Fruit fly (Drosophila melanogaster) whole organism, wandering third instar larva: Measurements from ENCODE around the gene CG14174.

Experiments
- Abd-B ChIP-seq: fragments of >200 bp; optimal IDR thresholded peaks from 2 replicates; lab custom pipeline; 2017; ENCODE audit warnings: missing biosample characterization, missing genetic modification characterization
- CG32264 ChIP-seq: fragments of 200-800 bp; sonication (Bioruptor generic); optimal IDR thresholded peaks from 2 replicates; lab custom pipeline; 2016; ENCODE audit warnings: missing biosample characterization, missing genetic modification characterization
- CG9705 ChIP-seq: fragments of 200-800 bp; sonication (Bioruptor generic); optimal IDR thresholded peaks from 2 replicates; lab custom pipeline; 2018; ENCODE audit warnings: missing biosample characterization, mild to moderate bottlenecking, missing genetic modification characterization
- CrebA ChIP-seq: fragments of 200-800 bp; sonication (Bioruptor generic); optimal IDR thresholded peaks from 2 replicates; lab custom pipeline; 2016; ENCODE audit warnings: missing biosample characterization, mild to moderate bottlenecking, missing genetic modification characterization, borderline replicate concordance
- Dfd ChIP-seq: fragments of >200 bp; optimal IDR thresholded peaks from 2 replicates; lab custom pipeline; 2017; ENCODE audit warnings: missing biosample characterization, missing genetic modification characterization
- Dif ChIP-seq: fragments of 200-275, 200-300 bp; sonication (Bioruptor generic); optimal IDR thresholded peaks from 2 replicates; lab custom pipeline; 2018; ENCODE audit warnings: missing biosample characterization, missing genetic modification characterization; ENCODE audit not compliant: partially characterized antibody
- GATAd ChIP-seq: sonication (Bioruptor generic); optimal IDR thresholded peaks from 2 replicates; lab custom pipeline; 2016; ENCODE audit warnings: missing biosample characterization, missing genetic modification characterization
- HLH106 ChIP-seq: fragments of 200-800 bp; optimal IDR thresholded peaks from 3 replicates; lab custom pipeline; 2019; ENCODE audit warnings: missing biosample characterization, mild to moderate bottlenecking, missing genetic modification characterization, moderate library complexity
- Hnf4 ChIP-seq: fragments of 200-800 bp; sonication (Bioruptor generic); optimal IDR thresholded peaks from 2 replicates; lab custom pipeline; 2016; ENCODE audit warnings: missing biosample characterization, mild to moderate bottlenecking, missing genetic modification characterization
- Hr83 ChIP-seq: fragments of 200-300 bp; sonication (Bioruptor generic); optimal IDR thresholded peaks from 2 replicates; lab custom pipeline; 2016; ENCODE audit warnings: missing biosample characterization, mild to moderate bottlenecking, missing genetic modification characterization, moderate library complexity; ENCODE audit not compliant: poor library complexity, severe bottlenecking
- Jra ChIP-seq: sonication (Bioruptor generic); optimal IDR thresholded peaks from 2 replicates; lab custom pipeline; 2016; ENCODE audit warnings: missing biosample characterization, missing genetic modification characterization
- Mio ChIP-seq: sonication (Bioruptor generic); optimal IDR thresholded peaks from 2 replicates; lab custom pipeline; 2016; ENCODE audit warnings: missing biosample characterization, missing genetic modification characterization
- Myc ChIP-seq: fragments of >200 bp; optimal IDR thresholded peaks from 2 replicates; lab custom pipeline; 2017
- N ChIP-seq: fragments of >200 bp; optimal IDR thresholded peaks from 2 replicates; lab custom pipeline; 2018; ENCODE audit warnings: missing biosample characterization, missing external identifiers, missing genetic modification characterization
- OdsH ChIP-seq: fragments of 200-800 bp; sonication (Bioruptor generic); optimal IDR thresholded peaks from 2 replicates; lab custom pipeline; 2016; ENCODE audit warnings: missing biosample characterization, mild to moderate bottlenecking, missing genetic modification characterization
- Rel ChIP-seq, 2 experiments: fragments of 200-800 bp; sonication (Bioruptor generic) in 1 of 2; optimal IDR thresholded peaks; 2 replicates in 1 of 2; 3 replicates in 1 of 2; lab custom pipeline; 2016 to 2019; ENCODE audit warnings: mild to moderate bottlenecking in 2 of 2, missing biosample characterization in 2 of 2, missing genetic modification characterization in 2 of 2, moderate library complexity in 1 of 2
- Sp1 ChIP-seq: fragments of 200-800 bp; sonication (Bioruptor generic); optimal IDR thresholded peaks from 3 replicates; lab custom pipeline; 2019; ENCODE audit warnings: missing biosample characterization, mild to moderate bottlenecking, missing genetic modification characterization, moderate library complexity
- Vsx2 ChIP-seq: fragments of 200-300, 225-300 bp; sonication (Bioruptor generic); optimal IDR thresholded peaks from 2 replicates; lab custom pipeline; 2018; ENCODE audit warnings: missing biosample characterization, missing genetic modification characterization; ENCODE audit not compliant: partially characterized antibody
- br ChIP-seq: fragments of 200-800 bp; sonication (Bioruptor generic); optimal IDR thresholded peaks from 2 replicates; lab custom pipeline; 2016; ENCODE audit warnings: missing biosample characterization, missing genetic modification characterization
- brk ChIP-seq: fragments of 200-800 bp; sonication (Bioruptor generic); optimal IDR thresholded peaks from 2 replicates; lab custom pipeline; 2016; ENCODE audit warnings: missing biosample characterization, mild to moderate bottlenecking, missing genetic modification characterization
- dl ChIP-seq, 2 experiments: fragments of 175-275, 200-275 bp in 1 of 2; fragments of 200-275 bp in 1 of 2; sonication (Bioruptor generic); optimal IDR thresholded peaks; lab custom pipeline; 2018; ENCODE audit warnings: mild to moderate bottlenecking in 2 of 2, missing biosample characterization in 2 of 2, missing genetic modification characterization in 2 of 2, moderate library complexity in 2 of 2; ENCODE audit not compliant: partially characterized antibody in 2 of 2, insufficient read depth in 1 of 2
- dmrt93B ChIP-seq: fragments of 200-800 bp; sonication (Bioruptor generic); optimal IDR thresholded peaks from 2 replicates; lab custom pipeline; 2018; ENCODE audit warnings: missing biosample characterization, mild to moderate bottlenecking, missing genetic modification characterization
- dsf ChIP-seq: sonication (Bioruptor generic); optimal IDR thresholded peaks from 2 replicates; lab custom pipeline; 2016; ENCODE audit warnings: missing biosample characterization, missing genetic modification characterization, borderline replicate concordance
- ey ChIP-seq: fragments of 200-800 bp; sonication (Bioruptor generic); optimal IDR thresholded peaks from 2 replicates; lab custom pipeline; 2016; ENCODE audit warnings: missing biosample characterization, missing genetic modification characterization
- foxo ChIP-seq, 2 experiments: fragments of 200-800 bp; sonication (Bioruptor generic); optimal IDR thresholded peaks; 2 replicates in 1 of 2; 3 replicates in 1 of 2; lab custom pipeline; 2016 to 2017; ENCODE audit warnings: missing biosample characterization in 2 of 2, missing genetic modification characterization in 2 of 2
- fru ChIP-seq: fragments of 200-800 bp; sonication (Bioruptor generic); optimal IDR thresholded peaks from 3 replicates; lab custom pipeline; 2016; ENCODE audit warnings: missing biosample characterization, mild to moderate bottlenecking, missing genetic modification characterization
- h ChIP-seq: fragments of 200-800 bp; sonication (Bioruptor generic); optimal IDR thresholded peaks from 3 replicates; lab custom pipeline; 2016; ENCODE audit warnings: missing biosample characterization, mild to moderate bottlenecking, missing genetic modification characterization
- jim ChIP-seq: fragments of 175-275, 200-325 bp; sonication (Bioruptor generic); optimal IDR thresholded peaks from 2 replicates; lab custom pipeline; 2016; ENCODE audit warnings: missing biosample characterization, mild to moderate bottlenecking, missing genetic modification characterization
- lola ChIP-seq: fragments of >200 bp; optimal IDR thresholded peaks from 2 replicates; lab custom pipeline; 2017; ENCODE audit warnings: missing biosample characterization, missing genetic modification characterization
- pan ChIP-seq: fragments of >200 bp; optimal IDR thresholded peaks from 2 replicates; lab custom pipeline; 2017
- psq ChIP-seq: fragments of 200-800 bp; sonication (Bioruptor generic); optimal IDR thresholded peaks from 3 replicates; lab custom pipeline; 2017; ENCODE audit warnings: missing biosample characterization, mild to moderate bottlenecking, missing genetic modification characterization, moderate library complexity
- rgr ChIP-seq: fragments of 200-800 bp; sonication (Bioruptor generic); optimal IDR thresholded peaks from 3 replicates; lab custom pipeline; 2016; ENCODE audit warnings: missing biosample characterization, mild to moderate bottlenecking, missing genetic modification characterization
- sage ChIP-seq: fragments of 200-800 bp; sonication (Bioruptor generic); optimal IDR thresholded peaks from 2 replicates; lab custom pipeline; 2016; ENCODE audit warnings: missing biosample characterization, mild to moderate bottlenecking, missing genetic modification characterization
- sv ChIP-seq: fragments of 200-800 bp; sonication (Bioruptor generic); optimal IDR thresholded peaks from 3 replicates; lab custom pipeline; 2016; ENCODE audit warnings: missing biosample characterization, missing genetic modification characterization
- tai ChIP-seq: sonication (Bioruptor generic); optimal IDR thresholded peaks from 2 replicates; lab custom pipeline; 2016; ENCODE audit warnings: missing biosample characterization, missing genetic modification characterization
- usp ChIP-seq: fragments of >200 bp; optimal IDR thresholded peaks from 2 replicates; lab custom pipeline; 2017; ENCODE audit warnings: missing biosample characterization, missing genetic modification characterization
- woc ChIP-seq: sonication (Bioruptor generic); optimal IDR thresholded peaks from 2 replicates; lab custom pipeline; 2016; ENCODE audit warnings: missing biosample characterization, mild to moderate bottlenecking, missing genetic modification characterization

The CG14174 gene

DNA sequence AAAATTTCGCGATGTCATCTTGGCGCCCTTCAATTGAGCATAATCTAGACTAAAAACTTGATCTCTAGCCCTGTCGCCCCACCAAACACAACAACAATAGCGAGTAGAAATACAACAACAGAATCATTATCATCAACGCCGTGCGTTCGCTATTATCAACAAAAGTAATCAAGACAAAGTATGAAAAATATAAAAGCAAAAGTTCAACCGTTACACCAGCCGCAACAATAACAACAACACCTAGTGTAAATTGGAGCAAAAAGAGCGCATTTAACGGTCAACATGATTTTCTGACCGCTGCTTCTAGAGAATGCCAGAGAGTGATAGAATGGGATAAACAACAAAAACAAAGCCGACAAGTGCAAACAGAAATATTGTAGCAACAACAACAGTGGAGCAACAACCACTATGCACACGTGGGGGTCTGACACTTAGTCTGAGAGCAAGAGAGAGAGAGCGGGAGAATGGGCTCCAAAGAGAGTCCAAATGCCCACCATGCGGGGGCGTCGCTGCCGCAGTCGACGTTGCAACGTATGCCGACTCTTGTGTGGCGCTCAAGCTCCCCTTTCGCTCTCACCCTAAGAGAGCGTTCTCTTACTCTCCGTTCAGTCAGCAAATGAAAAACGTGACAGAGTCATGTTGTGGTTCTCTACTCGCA, 26.8 kb upstream of the CG14174 start:
- TF ChIP-seq Vsx2 (GFP tag; lab: Kevin White, UChicago): peak; percentile 82
- no peak for TF ChIP-seq psq (GFP tag; lab: Kevin White, UChicago)
- no peak for TF ChIP-seq GATAd (GFP tag; lab: Kevin White, UChicago)
- TF ChIP-seq pan: no peak
- TF ChIP-seq foxo (GFP tag; optimal IDR thresholded peaks at IDR 0.05; lab: Kevin White, UChicago): no peak
- TF ChIP-seq OdsH (GFP tag; lab: Kevin White, UChicago): no peak
- TF ChIP-seq Myc (lab: Kevin White, UChicago): no peak
- no peak for TF ChIP-seq fru (GFP tag; lab: Kevin White, UChicago)
- no peak for TF ChIP-seq jim (GFP tag; lab: Kevin White, UChicago)
- peak; percentile 54 for TF ChIP-seq CrebA
- no peak for TF ChIP-seq dmrt93B (GFP tag; lab: Kevin White, UChicago)
- TF ChIP-seq dl (GFP tag; optimal IDR thresholded peaks at IDR 0.05; lab: Kevin White, UChicago; ENCODE audit: insufficient read depth in 1 of 2, partially characterized antibody in 2 of 2): peak; percentile 94 to 97
- no peak for TF ChIP-seq brk (GFP tag; lab: Kevin White, UChicago)
- TF ChIP-seq Dif (GFP tag; lab: Kevin White, UChicago): peak; percentile 98
- TF ChIP-seq Mio: no peak
- TF ChIP-seq tai (GFP tag; lab: Kevin White, UChicago): no peak
- TF ChIP-seq N (GFP tag; lab: Kevin White, UChicago): no peak
- peak; percentile 75 for TF ChIP-seq Hr83 (GFP tag; lab: Kevin White, UChicago)
- no peak for TF ChIP-seq lola (GFP tag; lab: Kevin White, UChicago)
- TF ChIP-seq Sp1 (GFP tag; lab: Kevin White, UChicago): no peak
- TF ChIP-seq rgr (GFP tag; lab: Kevin White, UChicago): no peak
- no peak for TF ChIP-seq Hnf4 (GFP tag; lab: Kevin White, UChicago)
- no peak for TF ChIP-seq usp (GFP tag; lab: Kevin White, UChicago)
- no peak for TF ChIP-seq dsf (GFP tag; lab: Kevin White, UChicago)

dm6 chr3L:9692892-9693551, 26.1 kb upstream of the CG14174 start:
- TF ChIP-seq Abd-B (GFP tag; lab: Kevin White, UChicago): no peak
- peak; percentile 99 for TF ChIP-seq woc (GFP tag; lab: Kevin White, UChicago)
- TF ChIP-seq OdsH (GFP tag; lab: Kevin White, UChicago): peak; percentile 96
- TF ChIP-seq N (GFP tag; lab: Kevin White, UChicago): peak; percentile 16
- no peak for TF ChIP-seq Myc (lab: Kevin White, UChicago)
- TF ChIP-seq Dfd (GFP tag; lab: Kevin White, UChicago): no peak
- TF ChIP-seq CG9705: peak; percentile 85
- peak; percentile 85 for TF ChIP-seq Jra (GFP tag; lab: Kevin White, UChicago)
- TF ChIP-seq br: peak; percentile 95
- peak; percentile 29 for TF ChIP-seq Rel (GFP tag; optimal IDR thresholded peaks at IDR 0.05; lab: Kevin White, UChicago)
- TF ChIP-seq Rel (tag; optimal IDR thresholded peaks at IDR 0.05; lab: Kevin White, UChicago): peak; percentile 36
- peak; percentile 71 for TF ChIP-seq Mio
- peak; percentile 94 for TF ChIP-seq dmrt93B (GFP tag; lab: Kevin White, UChicago)
- TF ChIP-seq Sp1 (GFP tag; lab: Kevin White, UChicago): peak; percentile 93
- TF ChIP-seq Hr83 (GFP tag; lab: Kevin White, UChicago): no peak
- TF ChIP-seq pan: peak; percentile 75
- TF ChIP-seq psq (GFP tag; lab: Kevin White, UChicago): peak; percentile 93
- peak; percentile 64 for TF ChIP-seq dsf (GFP tag; lab: Kevin White, UChicago)
- TF ChIP-seq HLH106: peak; percentile 91
- TF ChIP-seq CG32264 (GFP tag; lab: Kevin White, UChicago): peak; percentile 83
- TF ChIP-seq sv (GFP tag; lab: Kevin White, UChicago): peak; percentile 92
- no peak for TF ChIP-seq usp (GFP tag; lab: Kevin White, UChicago)
- TF ChIP-seq rgr (GFP tag; lab: Kevin White, UChicago): peak; percentile 93
- TF ChIP-seq tai (GFP tag; lab: Kevin White, UChicago): peak; percentile 89
- TF ChIP-seq GATAd (GFP tag; lab: Kevin White, UChicago): no peak
- no peak for TF ChIP-seq CrebA
- TF ChIP-seq lola (GFP tag; lab: Kevin White, UChicago): no peak
- TF ChIP-seq fru (GFP tag; lab: Kevin White, UChicago): peak; percentile 96
- TF ChIP-seq ey (GFP tag; lab: Kevin White, UChicago): peak; percentile 95
- peak; percentile 55 to 95 for TF ChIP-seq foxo (GFP tag; optimal IDR thresholded peaks at IDR 0.05; lab: Kevin White, UChicago)
- peak; percentile 95 for TF ChIP-seq h (GFP tag; lab: Kevin White, UChicago)
- TF ChIP-seq jim (GFP tag; lab: Kevin White, UChicago): no peak
- TF ChIP-seq Hnf4 (GFP tag; lab: Kevin White, UChicago): peak; percentile 80
- no peak for TF ChIP-seq dl (GFP tag; optimal IDR thresholded peaks at IDR 0.05; lab: Kevin White, UChicago; ENCODE audit: insufficient read depth in 1 of 2, partially characterized antibody in 2 of 2)
- TF ChIP-seq sage (GFP tag; lab: Kevin White, UChicago): peak; percentile 72
- peak; percentile 79 for TF ChIP-seq brk (GFP tag; lab: Kevin White, UChicago)
